Fruit fly (Drosophila melanogaster) whole organism, embryonic: ENCODE data around the gene ArgRS-m.

Source experiments
- ATbp ChIP-seq: fragments of 200-800 bp; sonication (Bioruptor generic); optimal IDR thresholded peaks from 2 replicates; lab custom pipeline; 2017; ENCODE audit warnings: missing biosample characterization, mild to moderate bottlenecking, missing genetic modification characterization, missing genetic modification reagents
- Abd-B ChIP-seq: fragments of 200-800 bp; sonication (Bioruptor generic); optimal IDR thresholded peaks from 2 replicates; lab custom pipeline; 2018; ENCODE audit warnings: missing biosample characterization, mild to moderate bottlenecking, missing genetic modification characterization, moderate library complexity
- Antp ChIP-seq: fragments of 200-800 bp; sonication (Bioruptor generic); optimal IDR thresholded peaks from 3 replicates; lab custom pipeline; 2016; ENCODE audit warnings: missing biosample characterization, missing genetic modification characterization
- Atf6 ChIP-seq: fragments of 200-800 bp; sonication (Bioruptor generic); IDR thresholded peaks from 2 replicates; pipeline ENCODE4 v1.3.6; 2022; ENCODE audit warnings: missing biosample characterization, missing genetic modification characterization
- B-H2 ChIP-seq: fragments of 200-800 bp; sonication (Bioruptor generic); optimal IDR thresholded peaks from 2 replicates; lab custom pipeline; 2018; ENCODE audit warnings: missing biosample characterization, mild to moderate bottlenecking, missing genetic modification characterization
- CG11247 ChIP-seq: fragments of 200-800 bp; sonication (Bioruptor generic); IDR thresholded peaks from 2 replicates; pipeline ENCODE4 v1.3.6; 2022; ENCODE audit warnings: missing biosample characterization, missing genetic modification characterization
- CG11456 ChIP-seq: fragments of 200-800 bp; sonication (Bioruptor generic); IDR thresholded peaks from 3 replicates; pipeline ENCODE4 v1.3.6; 2022; ENCODE audit warnings: missing biosample characterization, missing genetic modification characterization
- CG12744 ChIP-seq: fragments of 200-800 bp; sonication (Bioruptor generic); optimal IDR thresholded peaks from 2 replicates; lab custom pipeline; 2016; ENCODE audit warnings: missing biosample characterization, missing genetic modification characterization
- CG14014 ChIP-seq: fragments of 200-800 bp; sonication (Bioruptor generic); IDR thresholded peaks from 2 replicates; pipeline ENCODE4 v1.3.6; 2022; ENCODE audit warnings: missing biosample characterization, missing genetic modification characterization
- CG14441 ChIP-seq: fragments of 200-800 bp; sonication (Bioruptor generic); IDR thresholded peaks from 2 replicates; pipeline ENCODE4 v1.3.6; 2022; ENCODE audit warnings: missing biosample characterization, missing genetic modification characterization
- CG14710 ChIP-seq: fragments of 200-800 bp; sonication (Bioruptor generic); optimal IDR thresholded peaks from 3 replicates; lab custom pipeline; 2019; ENCODE audit warnings: missing biosample characterization, mild to moderate bottlenecking, missing genetic modification characterization, moderate library complexity
- CG15269 ChIP-seq: fragments of 200-800 bp; sonication (Bioruptor generic); optimal IDR thresholded peaks from 2 replicates; lab custom pipeline; 2018; ENCODE audit warnings: missing biosample characterization, mild to moderate bottlenecking, missing genetic modification characterization, moderate library complexity
- CG16863 ChIP-seq: fragments of 200-800 bp; sonication (Bioruptor generic); optimal IDR thresholded peaks from 3 replicates; lab custom pipeline; 2016; ENCODE audit warnings: missing biosample characterization, missing genetic modification characterization
- CG18262 ChIP-seq: fragments of 200-800 bp; optimal IDR thresholded peaks from 3 replicates; lab custom pipeline; 2019; ENCODE audit warnings: missing biosample characterization, mild to moderate bottlenecking, missing genetic modification characterization, moderate library complexity
- CG2202 ChIP-seq: fragments of 200-800 bp; sonication (Bioruptor generic); optimal IDR thresholded peaks from 2 replicates; lab custom pipeline; 2018; ENCODE audit warnings: missing biosample characterization, mild to moderate bottlenecking, missing genetic modification characterization
- CG2678 ChIP-seq: fragments of 200-800 bp; sonication (Bioruptor generic); optimal IDR thresholded peaks from 3 replicates; lab custom pipeline; 2019; ENCODE audit warnings: missing biosample characterization, mild to moderate bottlenecking, missing genetic modification characterization, moderate library complexity
- CG33213 ChIP-seq: fragments of 200-800 bp; sonication (Bioruptor generic); optimal IDR thresholded peaks from 3 replicates; lab custom pipeline; 2016; ENCODE audit warnings: missing biosample characterization, missing genetic modification characterization
- CG4617 ChIP-seq: fragments of 200-800 bp; sonication (Bioruptor generic); optimal IDR thresholded peaks from 3 replicates; lab custom pipeline; 2016; ENCODE audit warnings: missing biosample characterization, missing genetic modification characterization, borderline replicate concordance
- CG5180 ChIP-seq: fragments of 200-800 bp; sonication (Bioruptor generic); optimal IDR thresholded peaks from 3 replicates; lab custom pipeline; 2017; ENCODE audit warnings: missing biosample characterization, missing genetic modification characterization, mild to moderate bottlenecking, moderate library complexity, missing genetic modification reagents
- CG6689 ChIP-seq: fragments of 200-800 bp; sonication (Bioruptor generic); IDR thresholded peaks from 2 replicates; pipeline ENCODE4 v1.3.6; 2022; ENCODE audit warnings: missing biosample characterization, missing genetic modification characterization
- CG6765 ChIP-seq: fragments of 200-800 bp; sonication (Bioruptor generic); optimal IDR thresholded peaks from 3 replicates; lab custom pipeline; 2017; ENCODE audit warnings: missing biosample characterization, mild to moderate bottlenecking, missing genetic modification characterization
- CG7928 ChIP-seq: fragments of 200-800 bp; sonication (Bioruptor generic); optimal IDR thresholded peaks from 2 replicates; lab custom pipeline; 2017; ENCODE audit warnings: missing biosample characterization, mild to moderate bottlenecking, missing genetic modification characterization
- CG7987 ChIP-seq: fragments of 200-800 bp; sonication (Bioruptor generic); optimal IDR thresholded peaks from 2 replicates; lab custom pipeline; 2018; ENCODE audit warnings: missing biosample characterization, mild to moderate bottlenecking, missing genetic modification characterization, moderate library complexity
- CG8478 ChIP-seq: fragments of >200 bp; optimal IDR thresholded peaks from 2 replicates; lab custom pipeline; 2018
- Dll ChIP-seq: fragments of 200-800 bp; sonication (Bioruptor generic); IDR thresholded peaks from 4 replicates; pipeline ENCODE4 v1.3.6; 2022; ENCODE audit warnings: missing biosample characterization, missing genetic modification characterization; ENCODE audit not compliant: partially characterized antibody
- E2f2 ChIP-seq: fragments of 200-800 bp; sonication (Bioruptor generic); IDR thresholded peaks from 2 replicates; pipeline ENCODE4 v1.3.6; 2022; ENCODE audit warnings: missing biosample characterization, missing genetic modification characterization
- Ets97D ChIP-seq: fragments of 200-800 bp; sonication (Bioruptor generic); optimal IDR thresholded peaks from 3 replicates; lab custom pipeline; 2016; ENCODE audit warnings: missing biosample characterization, missing genetic modification characterization
- GATAe ChIP-seq: fragments of 200-800 bp; sonication (Bioruptor generic); conservative IDR thresholded peaks from 2 replicates; pipeline ENCODE4 v1.3.6; 2022; ENCODE audit warnings: missing biosample characterization, missing genetic modification characterization
- HHEX ChIP-seq: fragments of 200-800 bp; sonication (Bioruptor generic); optimal IDR thresholded peaks from 3 replicates; lab custom pipeline; 2017; ENCODE audit warnings: missing biosample characterization, mild to moderate bottlenecking, missing genetic modification characterization, missing genetic modification reagents
- Oaz ChIP-seq: fragments of 200-800 bp; sonication (Bioruptor generic); IDR thresholded peaks from 2 replicates; pipeline ENCODE4 v1.3.6; 2022; ENCODE audit warnings: missing biosample characterization, missing genetic modification characterization
- Opbp ChIP-seq: fragments of 200-800 bp; sonication (Bioruptor generic); IDR thresholded peaks from 3 replicates; pipeline ENCODE4 v1.3.6; 2022; ENCODE audit warnings: missing biosample characterization, missing genetic modification characterization; ENCODE audit not compliant: partially characterized antibody
- Ssrp ChIP-seq: fragments of 200-800 bp; sonication (Bioruptor generic); optimal IDR thresholded peaks from 2 replicates; lab custom pipeline; 2018; ENCODE audit warnings: missing biosample characterization, mild to moderate bottlenecking, missing genetic modification characterization, moderate library complexity
- Xrp1 ChIP-seq: fragments of 200-800 bp; sonication (Bioruptor generic); IDR thresholded peaks from 2 replicates; pipeline ENCODE4 v1.3.6; 2022; ENCODE audit warnings: missing biosample characterization, missing genetic modification characterization
- ab ChIP-seq: fragments of 200-800 bp; sonication (Bioruptor generic); optimal IDR thresholded peaks from 2 replicates; lab custom pipeline; 2016; ENCODE audit warnings: missing biosample characterization, missing genetic modification characterization
- al ChIP-seq: fragments of 200-800 bp; sonication (Bioruptor generic); IDR thresholded peaks from 2 replicates; pipeline ENCODE4 v1.3.6; 2022; ENCODE audit warnings: missing biosample characterization, missing genetic modification characterization
- cwo ChIP-seq: fragments of 200-800 bp; sonication (Bioruptor generic); optimal IDR thresholded peaks from 3 replicates; lab custom pipeline; 2017; ENCODE audit warnings: missing biosample characterization, missing genetic modification characterization, mild to moderate bottlenecking, moderate library complexity, missing genetic modification reagents
- ftz-f1 ChIP-seq: fragments of 200-800 bp; sonication (Bioruptor generic); optimal IDR thresholded peaks from 2 replicates; lab custom pipeline; 2016; ENCODE audit warnings: missing biosample characterization, missing genetic modification characterization
- gsb-n ChIP-seq: fragments of 200-800 bp; sonication (Bioruptor generic); optimal IDR thresholded peaks from 3 replicates; lab custom pipeline; 2018; ENCODE audit warnings: missing biosample characterization, mild to moderate bottlenecking, missing genetic modification characterization
- hth ChIP-seq: fragments of >200 bp; optimal IDR thresholded peaks from 2 replicates; lab custom pipeline; 2017; ENCODE audit warnings: inconsistent platforms
- ken ChIP-seq: fragments of 200-800 bp; sonication (Bioruptor generic); IDR thresholded peaks from 3 replicates; pipeline ENCODE4 v1.3.6; 2022; ENCODE audit warnings: missing biosample characterization, missing genetic modification characterization
- repo ChIP-seq: fragments of 200-800 bp; sonication (Bioruptor generic); optimal IDR thresholded peaks from 2 replicates; lab custom pipeline; 2016; ENCODE audit warnings: missing biosample characterization, missing genetic modification characterization
- run ChIP-seq: fragments of 200-800 bp; sonication (Bioruptor generic); optimal IDR thresholded peaks from 3 replicates; lab custom pipeline; 2018; ENCODE audit warnings: missing biosample characterization, mild to moderate bottlenecking, missing genetic modification characterization
- sens ChIP-seq: fragments of 200-800 bp; sonication (Bioruptor generic); peaks from one replicate; lab custom pipeline; 2016; ENCODE audit warnings: missing biosample characterization, missing genetic modification characterization
- sima ChIP-seq: fragments of 200-800 bp; sonication (Bioruptor generic); optimal IDR thresholded peaks from 2 replicates; lab custom pipeline; 2016; ENCODE audit warnings: missing biosample characterization, missing genetic modification characterization
- stc ChIP-seq: fragments of 200-800 bp; sonication (Bioruptor generic); IDR thresholded peaks from 2 replicates; pipeline ENCODE4 v1.3.6; 2022; ENCODE audit warnings: missing biosample characterization, missing genetic modification characterization
- tgo ChIP-seq: fragments of 200-800 bp; sonication (Bioruptor generic); IDR thresholded peaks from 3 replicates; pipeline ENCODE4 v1.3.6; 2022; ENCODE audit warnings: missing biosample characterization, missing genetic modification characterization
- tio ChIP-seq: fragments of 200-800 bp; sonication (Bioruptor generic); optimal IDR thresholded peaks from 2 replicates; lab custom pipeline; 2017; ENCODE audit warnings: missing biosample characterization, missing genetic modification characterization, inconsistent platforms
- tll ChIP-seq, 2 experiments: fragments of 200-800 bp in 1 of 2; fragments of >200 bp in 1 of 2; sonication (Bioruptor generic) in 1 of 2; optimal IDR thresholded peaks; 2 replicates each; lab custom pipeline; 2017 to 2019; ENCODE audit warnings: missing biosample characterization in 2 of 2, missing genetic modification characterization in 2 of 2, mild to moderate bottlenecking in 1 of 2, moderate library complexity in 1 of 2
- toy ChIP-seq: fragments of 200-800 bp; sonication (Bioruptor generic); IDR thresholded peaks from 2 replicates; pipeline ENCODE4 v1.3.6; 2022; ENCODE audit warnings: missing biosample characterization, missing genetic modification characterization
- wek ChIP-seq: fragments of 200-800 bp; sonication (Bioruptor generic); optimal IDR thresholded peaks from 3 replicates; lab custom pipeline; 2018; ENCODE audit warnings: missing biosample characterization, mild to moderate bottlenecking, missing genetic modification characterization, moderate library complexity
- zen2 ChIP-seq: fragments of 200-800 bp; sonication (Bioruptor generic); IDR thresholded peaks from 3 replicates; pipeline ENCODE4 v1.3.6; 2022; ENCODE audit warnings: missing biosample characterization, missing genetic modification characterization; ENCODE audit not compliant: partially characterized antibody

The ArgRS-m gene

DNA sequence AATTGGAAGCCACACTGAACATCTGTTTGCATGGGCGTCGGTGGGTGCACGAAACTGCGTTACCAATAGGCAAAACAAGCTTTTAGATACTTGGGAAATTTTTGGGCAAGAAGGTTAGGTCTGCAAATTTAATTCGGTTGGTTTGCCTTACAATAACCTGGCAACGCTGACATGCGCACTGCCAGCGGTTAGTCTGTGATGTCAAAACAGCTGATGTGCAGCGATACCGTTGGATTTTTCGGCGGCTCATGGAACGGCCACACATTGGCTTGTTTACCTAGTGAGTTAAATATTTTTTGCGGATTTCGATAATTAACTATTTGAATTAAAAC lies at the start of gene ArgRS-m (continued):
- peak; percentile 41 for TF ChIP-seq CG2678 (tag; lab: Kevin White, UChicago)
- peak; percentile 35 for TF ChIP-seq CG33213 (GFP tag; lab: Kevin White, UChicago)
- no peak for TF ChIP-seq hth (lab: Kevin White, UChicago)
- TF ChIP-seq CG15269 (tag; lab: Kevin White, UChicago): peak; percentile 45
- TF ChIP-seq CG8478: no peak
- peak; percentile 26 for TF ChIP-seq CG7928
- TF ChIP-seq ab (GFP tag; lab: Kevin White, UChicago): no peak
- peak; percentile 67 for TF ChIP-seq CG14014 (GFP tag; lab: Robert Waterston, UW)
- TF ChIP-seq sima: no peak
- TF ChIP-seq sens: peak; percentile 81
- TF ChIP-seq al (GFP tag; lab: Robert Waterston, UW): no peak; the same call in 1 of the 2 replicates
- peak; percentile 17 for TF ChIP-seq Abd-B
- TF ChIP-seq HHEX: no peak
- no peak for TF ChIP-seq tll (GFP tag; optimal IDR thresholded peaks at IDR 0.05; lab: Kevin White, UChicago)
- peak; percentile 49; the same call in 1 of the 4 replicates for TF ChIP-seq Dll (GFP tag; lab: Robert Waterston, UW)
- peak; percentile 58 for TF ChIP-seq CG4617
- peak; percentile 22 for TF ChIP-seq CG18262 (tag; lab: Kevin White, UChicago)
- TF ChIP-seq CG11456 (GFP tag; lab: Robert Waterston, UW): peak; percentile 73; the same call in 1 of the 3 replicates
- peak; percentile 34; the same call in 1 of the 3 replicates for TF ChIP-seq Opbp (GFP tag; lab: Robert Waterston, UW)
- TF ChIP-seq ftz-f1 (GFP tag; lab: Kevin White, UChicago): peak; percentile 21
- TF ChIP-seq repo (GFP tag; lab: Kevin White, UChicago): peak; percentile 26
- peak; percentile 53 for TF ChIP-seq CG14710 (tag; lab: Kevin White, UChicago)
- peak; percentile 41 for TF ChIP-seq cwo (GFP tag; lab: Kevin White, UChicago)
- TF ChIP-seq Antp: peak; percentile 52
- TF ChIP-seq tgo: no peak
- TF ChIP-seq Atf6 (GFP tag; lab: Robert Waterston, UW): peak; percentile 54; the same call in 1 of the 2 replicates
- TF ChIP-seq CG7987 (GFP tag; lab: Kevin White, UChicago): no peak
- TF ChIP-seq CG14441 (GFP tag; lab: Robert Waterston, UW): peak; percentile 16; the same call in 1 of the 2 replicates
- TF ChIP-seq zen2 (GFP tag; lab: Robert Waterston, UW): no peak
- TF ChIP-seq stc (GFP tag; lab: Robert Waterston, UW): peak; percentile 6; the same call in 1 of the 2 replicates
- TF ChIP-seq Ssrp (tag; lab: Kevin White, UChicago): no peak
- TF ChIP-seq run (tag; lab: Kevin White, UChicago): no peak
- no peak for TF ChIP-seq ATbp (GFP tag; lab: Kevin White, UChicago)
- TF ChIP-seq CG5180: no peak
- peak; percentile 63 for TF ChIP-seq Ets97D (GFP tag; lab: Kevin White, UChicago)
- TF ChIP-seq CG6689 (GFP tag; lab: Robert Waterston, UW): peak; percentile 35; the same call in 1 of the 2 replicates
- no peak for TF ChIP-seq wek (GFP tag; lab: Kevin White, UChicago)
- 0 out of 2 replicates have a peak, but pooled peaks have one; percentile 21 for TF ChIP-seq CG11247
- no peak for TF ChIP-seq GATAe (GFP tag; lab: Robert Waterston, UW)
- TF ChIP-seq Oaz (GFP tag; lab: Robert Waterston, UW): no peak
- TF ChIP-seq CG2202 (tag; lab: Kevin White, UChicago): no peak
- TF ChIP-seq CG16863 (GFP tag; lab: Kevin White, UChicago): peak; percentile 16
- no peak for TF ChIP-seq tio
- no peak for TF ChIP-seq CG6765 (GFP tag; lab: Kevin White, UChicago)
- TF ChIP-seq CG12744 (GFP tag; lab: Kevin White, UChicago): peak; percentile 43
- peak; percentile 81 for TF ChIP-seq gsb-n (tag; lab: Kevin White, UChicago)
- TF ChIP-seq B-H2 (GFP tag; lab: Kevin White, UChicago): no peak
- peak; percentile 16; the same call in 1 of the 2 replicates for TF ChIP-seq Xrp1 (GFP tag; lab: Robert Waterston, UW)
- 0 out of 2 replicates have a peak, but pooled peaks have one; percentile 5 for TF ChIP-seq toy
- peak; percentile 59 for TF ChIP-seq E2f2
- TF ChIP-seq ken (GFP tag; lab: Robert Waterston, UW): no peak
